Fruit fly (Drosophila melanogaster): Measurements from ENCODE around the gene CG5910.
A peak's percentile ranks its signal among the peaks of the same experiment; 100 is the strongest.

DNA sequence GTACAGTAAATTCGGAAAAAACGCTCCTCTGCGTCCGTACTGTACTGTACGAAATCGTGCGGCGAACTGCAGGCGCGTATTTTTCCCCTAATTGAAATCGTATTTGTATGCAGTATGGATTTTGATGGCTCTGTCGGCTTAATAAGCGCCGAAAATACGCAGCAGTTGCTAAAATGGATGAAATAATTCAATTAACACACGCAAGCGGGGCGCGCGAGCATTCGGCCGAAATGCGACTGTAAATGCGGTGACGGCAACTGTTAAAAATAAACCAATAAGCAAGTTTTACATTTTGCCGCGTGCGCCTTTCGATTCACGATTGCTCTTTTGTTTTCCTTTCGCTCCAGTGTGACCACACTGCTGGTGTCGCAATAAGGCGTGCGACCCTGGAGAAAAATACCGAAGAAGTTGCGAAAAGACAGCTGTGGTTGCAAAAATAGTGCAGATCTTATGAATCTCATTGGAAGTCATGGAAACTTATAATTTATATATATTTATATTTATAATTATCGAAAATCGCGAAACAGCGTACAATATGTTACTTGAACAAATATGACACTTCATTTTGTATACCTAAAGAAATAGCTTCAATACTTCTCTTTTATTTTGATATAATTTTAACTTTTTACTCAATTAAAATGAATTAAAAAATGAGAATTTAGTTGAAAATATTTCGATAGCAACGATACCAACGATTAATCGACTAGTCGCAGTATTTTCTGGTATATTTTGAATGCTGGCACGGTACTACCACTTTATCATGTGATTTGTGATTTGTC lies 31.0 kb downstream of the CG5910 start, which contains the start of the genes CG32428 and CG5969:
- no peak for TF ChIP-seq Mio (GFP tag; optimal IDR thresholded peaks at IDR 0.05)
- no peak for TF ChIP-seq N (GFP tag; optimal IDR thresholded peaks at IDR 0.05)
- TF ChIP-seq ey (GFP tag; optimal IDR thresholded peaks at IDR 0.05) = peak; percentile 13
- peak; percentile 12 for TF ChIP-seq Jra (GFP tag; optimal IDR thresholded peaks at IDR 0.05)
- TF ChIP-seq CG32264 (GFP tag; optimal IDR thresholded peaks at IDR 0.05) = no peak
